Worm (Caenorhabditis elegans): ENCODE data around the gene cht-4.

cht-4 gene

DNA sequence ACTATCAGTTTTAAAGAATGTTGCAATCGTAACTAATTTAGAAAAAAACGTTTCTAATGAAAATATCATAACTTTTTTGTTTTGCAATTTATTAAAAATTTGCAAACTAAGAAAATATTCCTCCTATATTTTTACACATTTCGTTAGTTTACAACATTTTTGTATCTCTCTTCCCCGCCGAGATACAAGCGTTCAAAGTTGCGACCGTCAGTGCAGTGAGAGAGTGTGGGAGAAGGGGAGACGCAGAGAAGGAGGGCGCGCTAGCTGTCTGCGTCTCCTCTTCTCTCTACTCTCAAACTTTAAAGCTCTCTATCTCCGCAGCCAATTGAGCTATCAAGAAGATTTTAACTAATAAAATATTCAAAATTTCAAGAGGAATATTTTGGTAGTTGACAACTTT is 23.1 kb upstream of the cht-4 start:
- TF ChIP-seq ztf-29 (GFP tag; IDR thresholded peaks at IDR 0.05), result no peak

ce11 chrIII:1678671-1679070 is 21.4 kb upstream of the cht-4 start:
- TF ChIP-seq ztf-29 (GFP tag; IDR thresholded peaks at IDR 0.05) (no peak), cog-1 (tag; optimal IDR thresholded peaks at IDR 0.05) (no peak), ref-1 (GFP tag; conservative IDR thresholded peaks at IDR 0.05) (no peak), flt-1 (GFP tag; IDR thresholded peaks at IDR 0.05) (no peak), T22C8.4 (GFP tag; IDR thresholded peaks at IDR 0.05) (no peak), ztf-23 (GFP tag; IDR thresholded peaks at IDR 0.05) (no peak)

DNA sequence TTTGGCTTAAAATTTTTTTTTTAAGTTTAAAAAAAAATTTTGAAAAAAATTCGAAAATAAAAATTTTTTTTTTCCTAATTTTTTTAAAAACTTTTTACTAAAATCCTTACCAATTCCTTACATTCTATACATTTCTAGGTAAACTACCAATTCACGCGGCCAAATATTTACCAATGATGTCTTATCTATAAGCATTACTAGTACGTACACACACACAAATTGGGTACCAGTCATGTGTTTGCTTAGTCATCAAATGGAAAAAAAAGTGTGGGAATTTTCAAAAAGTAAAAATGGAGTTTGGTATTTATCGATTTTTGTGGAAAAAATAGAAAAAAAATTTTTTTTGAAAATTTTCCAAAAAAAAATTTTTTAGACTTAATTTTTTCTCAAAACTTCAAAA is 19.3 kb upstream of the cht-4 start, which contains the start of gene Y22D7AR.6:
Gene Y22D7AR.6 (minus strand): TSS at position 134 of the 400 bp plus-strand sequence.
- TF ChIP-seq cog-1 (tag; optimal IDR thresholded peaks at IDR 0.05) (no peak), klf-2 (GFP tag; conservative IDR thresholded peaks at IDR 0.05) (no peak), T22C8.4 (GFP tag; IDR thresholded peaks at IDR 0.05) (no peak), flt-1 (GFP tag; IDR thresholded peaks at IDR 0.05) (no peak), tab-1 (GFP tag; IDR thresholded peaks at IDR 0.05) (no peak), ztf-29 (GFP tag; IDR thresholded peaks at IDR 0.05) (no peak), med-1 (GFP tag; optimal IDR thresholded peaks at IDR 0.05; ENCODE audit: insufficient read depth) (no peak), ref-1 (GFP tag; conservative IDR thresholded peaks at IDR 0.05) (no peak), ztf-23 (GFP tag; IDR thresholded peaks at IDR 0.05) (no peak)

ce11 chrIII:1674760-1675159 is 17.5 kb upstream of the cht-4 start:
- TF ChIP-seq ztf-23 (GFP tag; IDR thresholded peaks at IDR 0.05) (no peak), med-1 (GFP tag; optimal IDR thresholded peaks at IDR 0.05; ENCODE audit: insufficient read depth) (no peak), tab-1 (GFP tag; IDR thresholded peaks at IDR 0.05) (no peak), klf-2 (GFP tag; conservative IDR thresholded peaks at IDR 0.05) (no peak), T22C8.4 (GFP tag; IDR thresholded peaks at IDR 0.05) (no peak), flt-1 (GFP tag; IDR thresholded peaks at IDR 0.05) (no peak), ref-1 (GFP tag; conservative IDR thresholded peaks at IDR 0.05) (no peak), cog-1 (tag; optimal IDR thresholded peaks at IDR 0.05) (no peak), ztf-29 (GFP tag; IDR thresholded peaks at IDR 0.05) (no peak)

- TF ChIP-seq ztf-29 (GFP tag; IDR thresholded peaks at IDR 0.05) (no peak), cog-1 (tag; optimal IDR thresholded peaks at IDR 0.05) (no peak), klf-2 (GFP tag; conservative IDR thresholded peaks at IDR 0.05) (no peak), T22C8.4 (GFP tag; IDR thresholded peaks at IDR 0.05) (no peak), tab-1 (GFP tag; IDR thresholded peaks at IDR 0.05) (no peak), flt-1 (GFP tag; IDR thresholded peaks at IDR 0.05) (no peak), ztf-23 (GFP tag; IDR thresholded peaks at IDR 0.05) (no peak), med-1 (GFP tag; optimal IDR thresholded peaks at IDR 0.05; ENCODE audit: insufficient read depth) (no peak), ref-1 (GFP tag; conservative IDR thresholded peaks at IDR 0.05) (no peak)
Measured at ce11 chrIII:1673320-1673719, 16.0 kb upstream of the cht-4 start.

DNA sequence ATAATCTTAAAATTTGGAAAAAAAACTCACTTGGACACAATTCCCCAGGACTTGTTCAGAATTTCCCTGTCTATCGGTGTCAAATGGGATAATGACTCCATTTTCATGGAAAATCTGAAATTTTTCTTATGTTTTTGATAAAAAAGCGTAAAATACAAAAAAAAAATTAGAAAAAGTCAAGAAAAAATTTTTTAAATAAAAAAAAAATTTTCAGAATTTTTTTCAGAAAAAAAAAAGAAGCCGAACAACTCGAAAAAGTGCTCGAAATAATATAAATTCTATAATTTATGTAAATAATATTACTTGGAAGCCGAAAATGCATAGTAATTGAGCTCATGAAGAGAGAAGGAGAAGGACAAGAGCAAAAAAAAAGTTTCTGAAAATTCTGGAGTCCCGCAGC is 11.2 kb upstream of the cht-4 start, which contains the start of gene glb-30:
Gene glb-30 (minus strand): TSS at position 101 of the 400 bp plus-strand sequence.
- TF ChIP-seq med-1 (GFP tag; optimal IDR thresholded peaks at IDR 0.05; ENCODE audit: insufficient read depth) (no peak), ztf-29 (GFP tag; IDR thresholded peaks at IDR 0.05) (no peak), tab-1 (GFP tag; IDR thresholded peaks at IDR 0.05) (no peak), ref-1 (GFP tag; conservative IDR thresholded peaks at IDR 0.05) (no peak), ztf-23 (GFP tag; IDR thresholded peaks at IDR 0.05) (no peak), cog-1 (tag; optimal IDR thresholded peaks at IDR 0.05) (no peak), T22C8.4 (GFP tag; IDR thresholded peaks at IDR 0.05) (no peak), klf-2 (GFP tag; conservative IDR thresholded peaks at IDR 0.05) (no peak), flt-1 (GFP tag; IDR thresholded peaks at IDR 0.05) (no peak)

ce11 chrIII:1666893-1667292 is 9.6 kb upstream of the cht-4 start:
- TF ChIP-seq T22C8.4 (GFP tag; IDR thresholded peaks at IDR 0.05) (peak; percentile 72), ztf-29 (GFP tag; IDR thresholded peaks at IDR 0.05) (no peak), klf-2 (GFP tag; conservative IDR thresholded peaks at IDR 0.05) (no peak), med-1 (GFP tag; optimal IDR thresholded peaks at IDR 0.05; ENCODE audit: insufficient read depth) (no peak), flt-1 (GFP tag; IDR thresholded peaks at IDR 0.05) (no peak), ref-1 (GFP tag; conservative IDR thresholded peaks at IDR 0.05) (no peak), cog-1 (tag; optimal IDR thresholded peaks at IDR 0.05) (no peak)

DNA sequence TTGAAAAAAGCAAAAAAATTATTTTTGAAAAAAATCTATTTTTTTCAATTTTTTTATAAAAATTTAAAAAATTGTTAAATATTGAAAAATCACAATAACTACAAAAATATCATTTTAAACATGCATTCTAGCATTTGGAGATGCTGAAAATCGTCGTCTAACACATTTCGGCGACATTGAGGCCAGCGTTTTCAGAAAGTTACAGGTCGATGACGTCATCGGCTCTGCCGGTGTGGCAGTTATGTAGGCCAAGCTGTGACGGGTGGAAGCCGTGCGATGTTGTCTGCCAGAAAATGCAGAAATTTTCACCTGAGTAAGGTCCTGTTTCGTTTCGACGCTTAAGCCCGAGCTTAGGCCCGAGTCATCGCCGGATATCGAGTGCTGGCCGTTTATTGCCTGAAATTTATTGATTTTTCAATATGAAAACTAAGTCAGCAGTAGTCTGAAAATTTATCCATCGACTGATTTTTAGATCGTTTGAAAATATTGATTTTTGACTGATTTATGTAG is 8.6 kb upstream of the cht-4 start, which contains the start of gene Y22D7AR.3:
Gene Y22D7AR.3 (minus strand): TSS at position 51 of the 510 bp plus-strand sequence.
- TF ChIP-seq med-1 (GFP tag; optimal IDR thresholded peaks at IDR 0.05; ENCODE audit: insufficient read depth) (no peak), tab-1 (GFP tag; IDR thresholded peaks at IDR 0.05) (no peak), flt-1 (GFP tag; IDR thresholded peaks at IDR 0.05) (no peak), ztf-29 (GFP tag; IDR thresholded peaks at IDR 0.05) (no peak), T22C8.4 (GFP tag; IDR thresholded peaks at IDR 0.05) (0 out of 2 replicates have a peak, but pooled peaks have one; percentile 7)

ce11 chrIII:1665373-1665772 is 8.1 kb upstream of the cht-4 start:
- TF ChIP-seq T22C8.4 (GFP tag; IDR thresholded peaks at IDR 0.05) (peak; percentile 64; the same call in 1 of the 2 replicates), ztf-23 (GFP tag; IDR thresholded peaks at IDR 0.05) (no peak), ztf-29 (GFP tag; IDR thresholded peaks at IDR 0.05) (no peak)

DNA sequence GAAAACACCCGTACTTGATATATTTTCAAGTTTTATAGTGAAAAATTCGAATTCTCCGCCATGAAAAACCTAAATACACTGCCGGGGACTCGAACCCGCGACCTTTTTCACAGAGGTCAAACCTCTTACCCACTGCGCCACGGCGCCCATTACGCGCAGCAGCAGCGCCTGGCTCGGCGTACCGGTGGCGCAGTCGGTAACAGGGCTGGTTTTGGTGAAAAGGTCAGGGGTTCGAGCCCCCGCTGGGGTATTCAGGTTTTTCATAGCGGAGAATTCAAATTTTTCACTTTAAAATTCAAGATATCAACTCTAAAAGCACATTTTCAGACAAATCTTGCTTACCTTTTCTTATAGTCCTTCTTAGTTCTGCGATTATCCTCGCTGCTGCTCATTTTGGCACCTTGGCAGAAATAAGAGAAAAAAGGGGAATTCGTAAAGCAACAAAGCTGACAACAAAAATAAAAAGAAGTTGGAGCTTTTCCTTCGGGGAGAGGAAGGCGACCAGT is 7.5 kb upstream of the cht-4 start, which contains the start of gene Y22D7AL.16:
Gene Y22D7AL.16 (minus strand): TSS at position 456 of the 506 bp plus-strand sequence.
- TF ChIP-seq ztf-29 (GFP tag; IDR thresholded peaks at IDR 0.05) (no peak), cog-1 (tag; optimal IDR thresholded peaks at IDR 0.05) (no peak), med-1 (GFP tag; optimal IDR thresholded peaks at IDR 0.05; ENCODE audit: insufficient read depth) (no peak), tab-1 (GFP tag; IDR thresholded peaks at IDR 0.05) (no peak), klf-2 (GFP tag; conservative IDR thresholded peaks at IDR 0.05) (no peak), T22C8.4 (GFP tag; IDR thresholded peaks at IDR 0.05) (no peak), ref-1 (GFP tag; conservative IDR thresholded peaks at IDR 0.05) (no peak), ztf-23 (GFP tag; IDR thresholded peaks at IDR 0.05) (no peak), flt-1 (GFP tag; IDR thresholded peaks at IDR 0.05) (no peak)

Data from whole organism, midembryonic.